Fruit fly (Drosophila melanogaster) whole organism, prepupa: Measurements from ENCODE around the gene Dr.

Experiments
- Blimp-1 ChIP-seq: fragments of 200-800 bp; sonication (Bioruptor generic); optimal IDR thresholded peaks from 3 replicates; lab custom pipeline; 2017; ENCODE audit warnings: missing biosample characterization, missing genetic modification characterization, mild to moderate bottlenecking, moderate library complexity, missing genetic modification reagents
- CG10631 ChIP-seq: fragments of 200-800 bp; sonication (Bioruptor generic); optimal IDR thresholded peaks from 2 replicates; lab custom pipeline; 2016; ENCODE audit warnings: missing biosample characterization, missing genetic modification characterization
- CG10669 ChIP-seq: fragments of 200-800 bp; sonication (Bioruptor generic); optimal IDR thresholded peaks from 3 replicates; lab custom pipeline; 2018; ENCODE audit warnings: missing biosample characterization, mild to moderate bottlenecking, missing genetic modification characterization, moderate library complexity
- CG11762 ChIP-seq: fragments of 200-800 bp; sonication (Bioruptor generic); optimal IDR thresholded peaks from 3 replicates; lab custom pipeline; 2016; ENCODE audit warnings: missing biosample characterization, missing genetic modification characterization; ENCODE audit not compliant: insufficient read depth
- CG11902 ChIP-seq: fragments of 200-800 bp; sonication (Bioruptor generic); optimal IDR thresholded peaks from 3 replicates; lab custom pipeline; 2016; ENCODE audit warnings: missing biosample characterization, missing genetic modification characterization
- CG15336 ChIP-seq: fragments of 200-800 bp; sonication (Bioruptor generic); IDR thresholded peaks from 2 replicates; pipeline ENCODE4 v1.3.6; 2022; ENCODE audit warnings: missing biosample characterization, missing genetic modification characterization
- CG1621 ChIP-seq: fragments of 200-800 bp; sonication (Bioruptor generic); optimal IDR thresholded peaks from 3 replicates; lab custom pipeline; 2018; ENCODE audit warnings: missing biosample characterization, mild to moderate bottlenecking, missing genetic modification characterization
- CG16779 ChIP-seq: fragments of 200-800 bp; sonication (Bioruptor generic); optimal IDR thresholded peaks from 3 replicates; lab custom pipeline; 2017; ENCODE audit warnings: missing biosample characterization, mild to moderate bottlenecking, missing genetic modification characterization
- CG32006 ChIP-seq: fragments of 200-800 bp; sonication (Bioruptor generic); optimal IDR thresholded peaks from 3 replicates; lab custom pipeline; 2017; ENCODE audit warnings: missing biosample characterization, mild to moderate bottlenecking, missing genetic modification characterization
- CG6163 ChIP-seq: fragments of 200-800 bp; sonication (Bioruptor generic); IDR thresholded peaks from 3 replicates; pipeline ENCODE4 v1.3.6; 2022; ENCODE audit warnings: missing biosample characterization, missing genetic modification characterization
- CG6792 ChIP-seq: fragments of 200-800 bp; sonication (Bioruptor generic); optimal IDR thresholded peaks from 3 replicates; lab custom pipeline; 2016; ENCODE audit warnings: missing biosample characterization, missing genetic modification characterization
- CG6808 ChIP-seq: fragments of 200-800 bp; sonication (Bioruptor generic); optimal IDR thresholded peaks from 3 replicates; lab custom pipeline; 2017; ENCODE audit warnings: missing biosample characterization, missing genetic modification characterization, mild to moderate bottlenecking, moderate library complexity, missing genetic modification reagents
- CG6854 ChIP-seq: fragments of 200-800 bp; sonication (Bioruptor generic); optimal IDR thresholded peaks from 2 replicates; lab custom pipeline; 2017; ENCODE audit warnings: missing biosample characterization, mild to moderate bottlenecking, missing genetic modification characterization
- CG7368 ChIP-seq: fragments of 200-800 bp; sonication (Bioruptor generic); optimal IDR thresholded peaks from 3 replicates; lab custom pipeline; 2016; ENCODE audit warnings: missing biosample characterization, missing genetic modification characterization
- CG8119 ChIP-seq: fragments of 200-800 bp; sonication (Bioruptor generic); IDR thresholded peaks from 3 replicates; pipeline ENCODE4 v1.3.6; 2022; ENCODE audit warnings: missing biosample characterization, missing genetic modification characterization
- CG8632 ChIP-seq: fragments of 200-800 bp; sonication (Bioruptor generic); optimal IDR thresholded peaks from 3 replicates; lab custom pipeline; 2016; ENCODE audit warnings: missing biosample characterization, missing genetic modification characterization
- CG9139 ChIP-seq: fragments of 200-800 bp; sonication (Bioruptor generic); optimal IDR thresholded peaks from 3 replicates; lab custom pipeline; 2017; ENCODE audit warnings: missing biosample characterization, mild to moderate bottlenecking, missing genetic modification characterization
- Eip75B ChIP-seq: fragments of 200-800 bp; sonication (Bioruptor generic); optimal IDR thresholded peaks from 3 replicates; lab custom pipeline; 2016; ENCODE audit warnings: missing biosample characterization, missing genetic modification characterization
- Eip78C ChIP-seq: fragments of 200-800 bp; sonication (Bioruptor generic); peaks from one replicate; lab custom pipeline; 2016; ENCODE audit warnings: missing biosample characterization, missing genetic modification characterization
- Eip93F ChIP-seq: fragments of 200-800 bp; sonication (Bioruptor generic); optimal IDR thresholded peaks from 2 replicates; lab custom pipeline; 2016; ENCODE audit warnings: missing biosample characterization, mild to moderate bottlenecking, missing genetic modification characterization
- Ets21C ChIP-seq: fragments of 200-800 bp; sonication (Bioruptor generic); optimal IDR thresholded peaks from 3 replicates; lab custom pipeline; 2016; ENCODE audit warnings: missing biosample characterization, missing genetic modification characterization
- Ets96B ChIP-seq: fragments of 200-800 bp; optimal IDR thresholded peaks from 2 replicates; lab custom pipeline; 2019; ENCODE audit warnings: missing biosample characterization, mild to moderate bottlenecking, missing genetic modification characterization, moderate library complexity
- Hr38 ChIP-seq: sonication (Bioruptor generic); optimal IDR thresholded peaks from 2 replicates; lab custom pipeline; 2016; ENCODE audit warnings: missing biosample characterization, missing genetic modification characterization
- Hr39 ChIP-seq: fragments of 200-800 bp; sonication (Bioruptor generic); optimal IDR thresholded peaks from 2 replicates; lab custom pipeline; 2016; ENCODE audit warnings: missing biosample characterization, missing genetic modification characterization
- Hr4 ChIP-seq: fragments of 200-800 bp; sonication (Bioruptor generic); optimal IDR thresholded peaks from 3 replicates; lab custom pipeline; 2016; ENCODE audit warnings: missing biosample characterization, missing genetic modification characterization
- Lpt ChIP-seq: fragments of 200-800 bp; sonication (Bioruptor generic); optimal IDR thresholded peaks from 3 replicates; lab custom pipeline; 2016; ENCODE audit warnings: missing biosample characterization, missing genetic modification characterization
- OdsH ChIP-seq: fragments of 200-800 bp; sonication (Bioruptor generic); optimal IDR thresholded peaks from 3 replicates; lab custom pipeline; 2016; ENCODE audit warnings: missing biosample characterization, missing genetic modification characterization
- Smox ChIP-seq: fragments of 200-800 bp; sonication (Bioruptor generic); optimal IDR thresholded peaks from 3 replicates; lab custom pipeline; 2016; ENCODE audit warnings: missing biosample characterization, missing genetic modification characterization
- Sox102F ChIP-seq: fragments of 200-800 bp; sonication (Bioruptor generic); optimal IDR thresholded peaks from 2 replicates; lab custom pipeline; 2016; ENCODE audit warnings: missing biosample characterization, mild to moderate bottlenecking, missing genetic modification characterization
- Sox14 ChIP-seq: fragments of 200-800 bp; sonication (Bioruptor generic); optimal IDR thresholded peaks from 3 replicates; lab custom pipeline; 2016; ENCODE audit warnings: missing biosample characterization, missing genetic modification characterization
- Sox15 ChIP-seq: fragments of 200-800 bp; sonication (Bioruptor generic); optimal IDR thresholded peaks from 3 replicates; lab custom pipeline; 2016; ENCODE audit warnings: missing biosample characterization, missing genetic modification characterization
- achi ChIP-seq: fragments of 200-800 bp; sonication (Bioruptor generic); optimal IDR thresholded peaks from 3 replicates; lab custom pipeline; 2016; ENCODE audit warnings: missing biosample characterization, missing genetic modification characterization
- acj6 ChIP-seq: fragments of 200-800 bp; sonication (Bioruptor generic); optimal IDR thresholded peaks from 3 replicates; lab custom pipeline; 2016; ENCODE audit warnings: missing biosample characterization, missing genetic modification characterization
- cyc ChIP-seq: fragments of 200-800 bp; sonication (Bioruptor generic); optimal IDR thresholded peaks from 3 replicates; lab custom pipeline; 2016; ENCODE audit warnings: missing biosample characterization, missing genetic modification characterization
- dsx ChIP-seq: fragments of 200-800 bp; optimal IDR thresholded peaks from 3 replicates; lab custom pipeline; 2019; ENCODE audit warnings: missing biosample characterization, mild to moderate bottlenecking, missing genetic modification characterization, moderate library complexity; ENCODE audit not compliant: poor library complexity, severe bottlenecking
- eg ChIP-seq: fragments of 200-800 bp; sonication (Bioruptor generic); IDR thresholded peaks from 3 replicates; pipeline ENCODE4 v1.3.6; 2022; ENCODE audit warnings: missing biosample characterization, missing genetic modification characterization
- esn ChIP-seq: fragments of 200-800 bp; sonication (Bioruptor generic); optimal IDR thresholded peaks from 2 replicates; lab custom pipeline; 2016; ENCODE audit warnings: missing biosample characterization, mild to moderate bottlenecking, missing genetic modification characterization, moderate library complexity
- fkh ChIP-seq: fragments of 200-800 bp; sonication (Bioruptor generic); optimal IDR thresholded peaks from 3 replicates; lab custom pipeline; 2017; ENCODE audit warnings: missing biosample characterization, mild to moderate bottlenecking, missing genetic modification characterization, moderate library complexity
- lz ChIP-seq: fragments of 200-800 bp; sonication (Bioruptor generic); optimal IDR thresholded peaks from 3 replicates; lab custom pipeline; 2016; ENCODE audit warnings: missing biosample characterization, missing genetic modification characterization
- pdm3 ChIP-seq: fragments of 200-800 bp; sonication (Bioruptor generic); optimal IDR thresholded peaks from 3 replicates; lab custom pipeline; 2016; ENCODE audit warnings: missing biosample characterization, missing genetic modification characterization
- spab ChIP-seq: fragments of 200-800 bp; sonication (Bioruptor generic); optimal IDR thresholded peaks from 2 replicates; lab custom pipeline; 2017; ENCODE audit warnings: missing biosample characterization, mild to moderate bottlenecking, missing genetic modification characterization, missing genetic modification reagents
- ss ChIP-seq, 2 experiments: fragments of 200-800 bp; sonication (Bioruptor generic); optimal IDR thresholded peaks; 2 replicates in 1 of 2; 3 replicates in 1 of 2; lab custom pipeline; 2017 to 2018; ENCODE audit warnings: mild to moderate bottlenecking in 2 of 2, missing biosample characterization in 2 of 2, missing genetic modification characterization in 2 of 2, moderate library complexity in 1 of 2
- svp ChIP-seq: fragments of 200-800 bp; sonication (Bioruptor generic); peaks from one replicate; lab custom pipeline; 2016; ENCODE audit warnings: missing biosample characterization, missing genetic modification characterization
- topi ChIP-seq: fragments of 200-800 bp; sonication (Bioruptor generic); optimal IDR thresholded peaks from 3 replicates; lab custom pipeline; 2016; ENCODE audit warnings: missing biosample characterization, missing genetic modification characterization
- vri ChIP-seq: fragments of 200-800 bp; sonication (Bioruptor generic); optimal IDR thresholded peaks from 3 replicates; lab custom pipeline; 2016; ENCODE audit warnings: missing biosample characterization, mild to moderate bottlenecking, missing genetic modification characterization

The Dr gene

DNA sequence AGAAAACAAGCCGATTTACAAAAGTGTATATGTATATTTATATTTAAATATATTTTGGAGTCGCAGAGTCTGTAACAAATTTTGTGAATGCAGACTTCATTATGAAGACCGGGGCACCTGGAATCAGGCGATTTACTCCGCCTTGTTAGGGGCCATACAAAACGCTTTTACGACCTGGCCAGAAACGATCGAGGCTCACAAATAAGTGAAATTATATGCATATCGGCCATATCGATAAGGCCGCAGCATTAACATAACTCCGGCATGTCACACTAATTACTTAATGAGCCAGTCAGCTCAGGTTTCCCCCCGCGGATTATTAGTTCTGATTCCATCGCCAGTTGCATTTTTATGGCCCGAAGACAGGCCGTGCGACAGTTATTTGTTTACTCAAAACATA, 6.4 kb downstream of the Dr start:
- TF ChIP-seq Lpt (GFP tag; lab: Kevin White, UChicago) (no peak), Blimp-1 (GFP tag; lab: Kevin White, UChicago) (no peak), ss (GFP tag; optimal IDR thresholded peaks at IDR 0.05; lab: Kevin White, UChicago) (no peak), CG15336 (GFP tag; lab: Robert Waterston, UW) (no peak), CG9139 (no peak), CG11902 (GFP tag; lab: Kevin White, UChicago) (no peak), OdsH (GFP tag; lab: Kevin White, UChicago) (no peak), vri (GFP tag; lab: Kevin White, UChicago) (no peak), acj6 (GFP tag; lab: Kevin White, UChicago) (no peak)

DNA sequence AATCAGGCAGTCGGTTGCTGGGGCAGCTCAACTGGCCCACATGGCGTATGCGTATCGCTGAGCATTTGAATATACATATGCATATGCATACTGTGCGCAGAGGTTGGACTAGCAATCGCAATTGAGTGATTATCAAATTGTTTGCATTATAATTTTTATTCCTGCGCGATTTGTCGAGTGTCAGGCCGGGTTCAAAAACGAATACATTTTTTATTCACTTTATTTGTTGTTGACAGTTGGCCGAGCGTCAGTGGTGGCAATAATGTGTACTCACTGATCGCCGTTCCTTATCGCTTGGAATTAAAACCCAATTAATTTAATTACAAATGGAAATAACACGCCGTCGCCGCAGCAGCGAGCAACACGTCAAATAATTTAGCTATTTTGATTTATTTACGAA, 9.6 kb downstream of the Dr start:
- TF ChIP-seq Eip78C (GFP tag; lab: Kevin White, UChicago) (peak; percentile 25), svp (peak; percentile 95), dsx (GFP tag; lab: Kevin White, UChicago) (no peak), fkh (GFP tag; lab: Kevin White, UChicago) (peak; percentile 61)
- TF ChIP-seq, all 60 proteins: peak for 3

DNA sequence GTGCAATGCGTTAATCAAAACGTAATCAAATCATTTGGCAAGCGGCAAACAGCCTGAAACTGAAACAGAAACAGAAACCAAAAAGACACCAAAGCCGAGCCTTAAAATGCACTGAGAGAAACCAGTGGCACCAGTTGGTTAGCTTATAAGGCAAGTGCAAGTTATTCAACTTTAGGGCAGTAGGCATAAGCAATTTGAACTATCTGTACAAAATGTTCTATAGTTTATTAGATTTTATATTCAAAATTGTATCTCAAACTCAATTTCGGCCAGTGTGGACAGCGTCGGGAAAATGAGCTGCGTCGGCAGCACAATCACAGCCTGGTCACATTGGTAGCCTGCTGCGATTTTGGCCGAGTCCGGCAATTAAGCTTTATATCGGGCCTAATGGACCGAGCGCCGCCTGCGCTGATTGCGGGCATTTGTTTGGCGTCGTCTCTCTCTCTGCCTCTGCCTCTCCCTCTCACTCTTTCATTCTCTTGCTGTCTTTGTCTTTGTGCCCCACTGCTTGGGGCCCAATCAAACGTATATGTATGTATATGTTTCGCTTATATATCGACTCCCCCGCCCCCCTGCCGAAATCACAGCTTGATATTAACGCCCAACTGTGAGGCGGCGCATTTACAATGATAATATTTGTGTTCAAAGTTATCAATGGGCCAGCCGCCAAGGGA, 10.9 kb downstream of the Dr start:
- TF ChIP-seq CG10631 (GFP tag; lab: Kevin White, UChicago) (peak; percentile 74), Hr39 (GFP tag; lab: Kevin White, UChicago) (peak; percentile 92), CG15336 (GFP tag; lab: Robert Waterston, UW) (peak; percentile 80), topi (peak; percentile 92), CG8119 (GFP tag; lab: Robert Waterston, UW) (peak; percentile 71), CG32006 (GFP tag; lab: Kevin White, UChicago) (peak; percentile 72), esn (GFP tag; lab: Kevin White, UChicago) (peak; percentile 91), OdsH (GFP tag; lab: Kevin White, UChicago) (peak; percentile 70), Sox15 (peak; percentile 73), CG6163 (GFP tag; lab: Robert Waterston, UW) (peak; percentile 86), CG6808 (GFP tag; lab: Kevin White, UChicago) (peak; percentile 36), CG8632 (GFP tag; lab: Kevin White, UChicago) (peak; percentile 63), Smox (GFP tag; lab: Kevin White, UChicago) (peak; percentile 82), fkh (GFP tag; lab: Kevin White, UChicago) (peak; percentile 20), achi (GFP tag; lab: Kevin White, UChicago) (peak; percentile 74), Hr4 (GFP tag; lab: Kevin White, UChicago) (peak; percentile 69), Lpt (GFP tag; lab: Kevin White, UChicago) (peak; percentile 40), lz (GFP tag; lab: Kevin White, UChicago) (peak; percentile 91), Ets96B (tag; lab: Kevin White, UChicago) (peak; percentile 67), Sox14 (GFP tag; lab: Kevin White, UChicago) (peak; percentile 82), acj6 (GFP tag; lab: Kevin White, UChicago) (peak; percentile 81), CG16779 (tag; lab: Kevin White, UChicago) (no peak), Eip75B (GFP tag; lab: Kevin White, UChicago) (peak; percentile 82), CG10669 (GFP tag; lab: Kevin White, UChicago) (peak; percentile 67), dsx (GFP tag; lab: Kevin White, UChicago) (peak; percentile 31), CG1621 (tag; lab: Kevin White, UChicago) (peak; percentile 56), Blimp-1 (GFP tag; lab: Kevin White, UChicago) (peak; percentile 62), Sox102F (peak; percentile 84), spab (peak; percentile 61), cyc (peak; percentile 93), CG9139 (peak; percentile 9), CG6792 (GFP tag; lab: Kevin White, UChicago) (peak; percentile 82), eg (GFP tag; lab: Robert Waterston, UW) (peak; percentile 82), CG7368 (GFP tag; lab: Kevin White, UChicago) (peak; percentile 72), Hr38 (GFP tag; lab: Kevin White, UChicago) (no peak), svp (peak; percentile 93), Ets21C (GFP tag; lab: Kevin White, UChicago) (peak; percentile 86), pdm3 (GFP tag; lab: Kevin White, UChicago) (peak; percentile 76), CG11762 (GFP tag; lab: Kevin White, UChicago) (peak; percentile 51), CG6854 (GFP tag; lab: Kevin White, UChicago) (peak; percentile 69), Eip93F (GFP tag; lab: Kevin White, UChicago) (peak; percentile 46)
